Worm (Caenorhabditis elegans) whole organism, L3 larva: ENCODE data around the gene arrd-2.

Source experiments
- R02D3.7 ChIP-seq: fragments of 150-350 bp; optimal IDR thresholded peaks from 2 replicates; lab custom pipeline; 2014; ENCODE audit warnings: missing biosample characterization, missing genetic modification characterization
- ZK546.5 ChIP-seq: sonication (generic microtip); optimal IDR thresholded peaks from 2 replicates; lab custom pipeline; 2017; ENCODE audit warnings: missing biosample characterization, missing genetic modification characterization
- aly-2 ChIP-seq: fragments of 150-350 bp; optimal IDR thresholded peaks from 2 replicates; lab custom pipeline; 2014; ENCODE audit warnings: missing biosample characterization, missing genetic modification characterization
- ama-1 ChIP-seq: fragments of 150-350 bp; optimal IDR thresholded peaks from 2 replicates; lab custom pipeline; 2018
- ceh-16 ChIP-seq: sonication (generic microtip); optimal IDR thresholded peaks from 2 replicates; lab custom pipeline; 2017; ENCODE audit warnings: missing biosample characterization, missing genetic modification characterization
- ceh-9 ChIP-seq: sonication (generic microtip); optimal IDR thresholded peaks from 2 replicates; lab custom pipeline; 2018; ENCODE audit warnings: missing biosample characterization, missing genetic modification characterization
- daf-12 ChIP-seq: fragments of 150-350 bp; optimal IDR thresholded peaks from 2 replicates; lab custom pipeline; 2014; ENCODE audit warnings: missing biosample characterization, missing genetic modification reagents, missing genetic modification characterization
- egl-27 ChIP-seq: sonication (generic microtip); optimal IDR thresholded peaks from 4 replicates; lab custom pipeline; 2017; ENCODE audit warnings: missing biosample characterization, missing genetic modification reagents, missing genetic modification characterization
- egl-5 ChIP-seq: fragments of 150-350 bp; optimal IDR thresholded peaks from 2 replicates; lab custom pipeline; 2017; ENCODE audit warnings: missing biosample characterization, missing genetic modification reagents, missing genetic modification characterization, inconsistent platforms
- elt-1 ChIP-seq: fragments of 150-350 bp; optimal IDR thresholded peaks from 2 replicates; lab custom pipeline; 2014; ENCODE audit warnings: missing biosample characterization, missing genetic modification characterization
- elt-2 ChIP-seq: sonication (generic microtip); optimal IDR thresholded peaks from 2 replicates; lab custom pipeline; 2016; ENCODE audit warnings: missing genetic modification reagents, mild to moderate bottlenecking, missing genetic modification characterization, missing compliant biosample characterization
- elt-3 ChIP-seq, 3 experiments: fragments of 150-350 bp in 1 of 3; sonication (generic microtip) in 2 of 3; optimal IDR thresholded peaks; 2 replicates in 2 of 3; 4 replicates in 1 of 3; lab custom pipeline; 2014 to 2017; ENCODE audit warnings: missing biosample characterization in 3 of 3, missing genetic modification characterization in 3 of 3
- eor-1 ChIP-seq, 2 experiments: fragments of 150-350 bp; optimal IDR thresholded peaks; 2 replicates each; lab custom pipeline; 2014 to 2018; ENCODE audit warnings: missing biosample characterization in 2 of 2, missing genetic modification characterization in 2 of 2
- fkh-10 ChIP-seq: sonication (generic microtip); optimal IDR thresholded peaks from 2 replicates; lab custom pipeline; 2017; ENCODE audit warnings: missing biosample characterization, missing genetic modification reagents, missing genetic modification characterization
- fkh-2 ChIP-seq: fragments of 150-350 bp; optimal IDR thresholded peaks from 2 replicates; lab custom pipeline; 2014; ENCODE audit warnings: missing biosample characterization, missing genetic modification reagents, missing genetic modification characterization
- fos-1 ChIP-seq: fragments of 150-350 bp; optimal IDR thresholded peaks from 2 replicates; lab custom pipeline; 2014; ENCODE audit warnings: missing biosample characterization, missing genetic modification characterization
- hmg-11 ChIP-seq: sonication (generic microtip); optimal IDR thresholded peaks from 2 replicates; lab custom pipeline; 2016; ENCODE audit warnings: missing genetic modification characterization, missing compliant biosample characterization
- jun-1 ChIP-seq: fragments of 150-350 bp; optimal IDR thresholded peaks from 2 replicates; lab custom pipeline; 2014; ENCODE audit warnings: missing biosample characterization, missing genetic modification reagents, missing genetic modification characterization
- lin-15B ChIP-seq: fragments of 150-350 bp; optimal IDR thresholded peaks from 2 replicates; lab custom pipeline; 2014; ENCODE audit warnings: missing biosample characterization, missing genetic modification characterization
- lin-39 ChIP-seq: fragments of 150-350 bp; optimal IDR thresholded peaks from 2 replicates; lab custom pipeline; 2018; ENCODE audit warnings: missing biosample characterization, missing genetic modification reagents, missing genetic modification characterization
- lsy-12 ChIP-seq: sonication (generic microtip); optimal IDR thresholded peaks from 2 replicates; lab custom pipeline; 2016; ENCODE audit warnings: mild to moderate bottlenecking, missing genetic modification characterization, missing compliant biosample characterization
- mdl-1 ChIP-seq: fragments of 150-350 bp; optimal IDR thresholded peaks from 2 replicates; lab custom pipeline; 2014; ENCODE audit warnings: missing biosample characterization, missing genetic modification characterization
- mml-1 ChIP-seq: fragments of 150-350 bp; sonication (generic microtip); optimal IDR thresholded peaks from 3 replicates; lab custom pipeline; 2014; ENCODE audit warnings: missing biosample characterization, missing genetic modification characterization
- nfya-1 ChIP-seq: sonication (generic microtip); optimal IDR thresholded peaks from 2 replicates; lab custom pipeline; 2017; ENCODE audit warnings: missing genetic modification characterization, mild to moderate bottlenecking, missing compliant biosample characterization, antibody characterized with exemption, moderate library complexity; ENCODE audit not compliant: insufficient read depth
- nhr-11 ChIP-seq: fragments of 150-350 bp; optimal IDR thresholded peaks from 2 replicates; lab custom pipeline; 2014; ENCODE audit warnings: missing biosample characterization, missing genetic modification characterization
- nhr-23 ChIP-seq: fragments of 150-350 bp; optimal IDR thresholded peaks from 2 replicates; lab custom pipeline; 2014; ENCODE audit warnings: missing biosample characterization, missing genetic modification reagents, missing genetic modification characterization
- nhr-237 ChIP-seq: fragments of 150-350 bp; optimal IDR thresholded peaks from 2 replicates; lab custom pipeline; 2014; ENCODE audit warnings: missing biosample characterization, missing genetic modification characterization
- nhr-25 ChIP-seq: sonication (generic microtip); optimal IDR thresholded peaks from 2 replicates; lab custom pipeline; 2017; ENCODE audit warnings: missing biosample characterization, missing genetic modification characterization
- nhr-28 ChIP-seq: fragments of 150-350 bp; optimal IDR thresholded peaks from 2 replicates; lab custom pipeline; 2014; ENCODE audit warnings: missing biosample characterization, missing genetic modification characterization
- nhr-43 ChIP-seq: sonication (generic microtip); optimal IDR thresholded peaks from 2 replicates; lab custom pipeline; 2016; ENCODE audit warnings: mild to moderate bottlenecking, missing genetic modification characterization, missing compliant biosample characterization; ENCODE audit not compliant: poor library complexity, severe bottlenecking
- nhr-67 ChIP-seq: fragments of 150-350 bp; optimal IDR thresholded peaks from 2 replicates; lab custom pipeline; 2014; ENCODE audit warnings: missing biosample characterization, missing genetic modification characterization
- nhr-76 ChIP-seq: fragments of 150-350 bp; sonication (generic microtip); optimal IDR thresholded peaks from 5 replicates; lab custom pipeline; 2014; ENCODE audit warnings: missing biosample characterization, missing genetic modification characterization
- nhr-77 ChIP-seq: fragments of 150-350 bp; optimal IDR thresholded peaks from 2 replicates; lab custom pipeline; 2014; ENCODE audit warnings: missing biosample characterization, missing genetic modification characterization
- pha-4 ChIP-seq: fragments of 150-350 bp; optimal IDR thresholded peaks from 2 replicates; lab custom pipeline; 2014; ENCODE audit warnings: missing biosample characterization, missing genetic modification reagents, missing genetic modification characterization
- pqm-1 ChIP-seq: fragments of 150-350 bp; optimal IDR thresholded peaks from 2 replicates; lab custom pipeline; 2017; ENCODE audit warnings: missing biosample characterization, missing genetic modification characterization, inconsistent platforms
- snpc-4 ChIP-seq: fragments of 150-350 bp; optimal IDR thresholded peaks from 2 replicates; lab custom pipeline; 2014; ENCODE audit warnings: missing biosample characterization, missing genetic modification characterization
- unc-62 ChIP-seq: fragments of 150-350 bp; sonication (generic microtip); optimal IDR thresholded peaks from 4 replicates; lab custom pipeline; 2014; ENCODE audit warnings: missing biosample characterization, missing genetic modification reagents, missing genetic modification characterization
- ztf-11 ChIP-seq: fragments of 150-350 bp; optimal IDR thresholded peaks from 2 replicates; lab custom pipeline; 2014; ENCODE audit warnings: missing biosample characterization, missing genetic modification characterization
- ztf-4 ChIP-seq: fragments of 150-350 bp; optimal IDR thresholded peaks from 2 replicates; lab custom pipeline; 2014; ENCODE audit warnings: missing biosample characterization, missing genetic modification characterization

Gene arrd-2

DNA sequence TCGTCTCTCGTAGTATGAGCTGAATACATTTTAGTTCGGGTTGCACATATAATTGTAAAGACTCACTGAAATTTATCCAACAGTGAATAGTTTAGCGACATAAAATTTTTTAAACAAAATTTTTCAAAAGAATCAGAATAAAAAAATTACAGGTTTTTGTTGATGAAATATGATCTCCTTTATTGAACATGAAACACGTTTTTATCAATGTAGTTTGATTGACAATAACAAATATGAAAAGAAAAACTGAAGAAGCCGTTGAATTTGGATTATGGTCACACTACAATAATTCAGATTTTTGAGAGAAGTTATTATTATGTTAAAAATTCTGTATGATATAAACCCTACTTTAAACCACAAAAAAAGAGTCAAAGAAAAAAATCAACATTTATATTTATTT is 32.5 kb downstream of the arrd-2 start, which contains the start of gene chil-17:
TSS of gene chil-17 (minus strand) at position 101 of the 400 bp plus-strand sequence.
- TF ChIP-seq ama-1 (lab: Kevin White, UChicago), result no peak
- TF ChIP-seq nhr-25 (tag; lab: Kevin White, UChicago), result no peak
- TF ChIP-seq lin-39 (tag; lab: Kevin White, UChicago), result no peak
- TF ChIP-seq egl-27 (tag; lab: Kevin White, UChicago), result no peak
- TF ChIP-seq nhr-11, result no peak
- no peak for TF ChIP-seq ztf-4
- TF ChIP-seq R02D3.7, result no peak
- TF ChIP-seq elt-2 (tag; lab: Kevin White, UChicago), result no peak
- no peak for TF ChIP-seq elt-1 (tag; lab: Kevin White, UChicago)
- TF ChIP-seq pqm-1 (tag; lab: Kevin White, UChicago), result no peak

DNA sequence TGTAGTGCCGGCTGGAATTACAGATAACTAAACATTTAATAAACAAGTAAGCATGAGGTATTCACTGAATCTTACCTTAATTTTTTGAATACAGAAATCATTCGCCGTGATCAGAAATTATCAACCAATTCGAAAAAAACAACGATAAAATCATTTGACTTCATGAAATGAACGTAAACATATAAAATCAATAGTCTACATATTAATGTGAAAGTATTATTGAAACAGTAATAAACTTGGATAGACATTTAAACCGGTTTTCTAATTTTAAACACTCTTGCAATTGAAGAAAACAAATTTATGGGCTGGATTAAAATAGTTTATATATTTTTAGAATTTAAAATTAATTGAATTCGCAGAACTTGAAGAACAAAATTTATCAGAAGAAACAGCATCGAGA is 34.3 kb downstream of the arrd-2 start, which contains the start of gene chil-16:
TSS of gene chil-16 (minus strand) at position 101 of the 400 bp plus-strand sequence.
- TF ChIP-seq ceh-9 (tag; lab: Kevin White, UChicago) (no peak), pha-4 (tag; lab: Kevin White, UChicago) (no peak), eor-1 (tag; optimal IDR thresholded peaks at IDR 0.05; lab: Kevin White, UChicago) (no peak), nhr-76 (tag; lab: Kevin White, UChicago) (no peak), daf-12 (tag; lab: Kevin White, UChicago) (no peak), jun-1 (no peak), egl-5 (tag; lab: Kevin White, UChicago) (no peak), unc-62 (no peak), fkh-10 (GFP tag; lab: Kevin White, UChicago) (no peak)
- TF ChIP-seq, all 47 proteins: peak for 0

DNA sequence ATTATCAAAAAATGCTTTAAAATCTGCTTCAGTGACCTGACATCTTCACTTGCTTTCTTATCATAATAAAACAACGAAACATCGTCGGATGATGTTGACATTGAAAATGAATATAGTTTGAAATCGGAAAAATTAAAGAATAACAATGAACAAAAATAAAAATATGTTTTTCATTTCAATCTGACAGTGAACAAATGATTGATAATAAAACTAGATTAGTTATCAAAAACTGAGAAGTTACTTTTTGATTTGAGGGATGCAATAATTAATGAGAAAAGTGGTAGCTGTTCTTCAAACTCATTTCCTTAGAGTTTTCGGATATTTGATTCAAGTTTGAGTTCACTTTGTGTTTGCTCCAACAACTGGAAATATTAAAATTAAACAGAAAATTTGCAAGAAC is 36.0 kb downstream of the arrd-2 start, which contains the start of gene chil-15:
TSS of gene chil-15 (minus strand) at position 101 of the 400 bp plus-strand sequence.
- no peak for TF ChIP-seq elt-3 (tag; optimal IDR thresholded peaks at IDR 0.05; lab: Kevin White, UChicago)
- TF ChIP-seq ceh-9 (tag; lab: Kevin White, UChicago), result no peak
- TF ChIP-seq eor-1 (tag; optimal IDR thresholded peaks at IDR 0.05; lab: Kevin White, UChicago), result no peak
- no peak for TF ChIP-seq nhr-67 (tag; lab: Kevin White, UChicago)
- TF ChIP-seq fkh-2, result no peak
- TF ChIP-seq egl-27 (tag; lab: Kevin White, UChicago), result no peak
- no peak for TF ChIP-seq nhr-43
- no peak for TF ChIP-seq nhr-77 (tag; lab: Kevin White, UChicago)
- no peak for TF ChIP-seq ZK546.5 (tag; lab: Kevin White, UChicago)
- no peak for TF ChIP-seq egl-5 (tag; lab: Kevin White, UChicago)
- TF ChIP-seq pqm-1 (tag; lab: Kevin White, UChicago), result no peak
- no peak for TF ChIP-seq unc-62
- TF ChIP-seq, all 47 proteins: peak for 0

DNA sequence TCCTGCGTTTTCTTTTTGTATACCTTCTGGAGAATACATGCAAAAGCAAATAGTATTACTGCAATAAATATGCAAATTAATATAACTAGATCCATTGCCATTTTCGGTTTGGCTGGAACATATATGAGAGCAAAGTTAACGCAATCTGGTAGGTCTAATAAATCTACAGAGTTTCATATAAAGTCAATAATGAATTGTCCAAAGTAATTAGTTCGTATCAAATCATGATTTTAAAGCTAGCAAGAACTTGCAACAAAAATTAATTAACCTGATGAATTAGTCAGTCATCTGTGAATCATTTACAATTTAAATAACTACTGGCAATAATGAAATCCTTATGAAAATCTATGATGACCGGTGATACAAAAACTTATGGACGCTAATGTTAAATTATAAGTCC is 37.8 kb downstream of the arrd-2 start, which contains the start of gene R09D1.13:
TSS of gene R09D1.13 (minus strand) at position 101 of the 400 bp plus-strand sequence.
- TF ChIP-seq elt-3 (tag; optimal IDR thresholded peaks at IDR 0.05; lab: Kevin White, UChicago), result no peak
- no peak for TF ChIP-seq ztf-11 (tag; lab: Kevin White, UChicago)
- no peak for TF ChIP-seq lsy-12
- no peak for TF ChIP-seq mml-1 (tag; lab: Kevin White, UChicago)
- TF ChIP-seq pha-4 (tag; lab: Kevin White, UChicago), result no peak
- no peak for TF ChIP-seq ZK546.5 (tag; lab: Kevin White, UChicago)
- TF ChIP-seq ztf-4, result no peak
- no peak for TF ChIP-seq nfya-1 (tag; lab: Kevin White, UChicago)
- no peak for TF ChIP-seq fkh-2
- TF ChIP-seq lin-39 (tag; lab: Kevin White, UChicago), result no peak
- TF ChIP-seq nhr-23 (tag; lab: Kevin White, UChicago), result no peak
- no peak for TF ChIP-seq ceh-16 (tag; lab: Kevin White, UChicago)
- no peak for TF ChIP-seq nhr-28 (tag; lab: Kevin White, UChicago)
- no peak for TF ChIP-seq unc-62
- no peak for TF ChIP-seq lin-15B (tag; lab: Kevin White, UChicago)
- TF ChIP-seq nhr-237 (tag; lab: Kevin White, UChicago), result no peak
- TF ChIP-seq ceh-9 (tag; lab: Kevin White, UChicago), result no peak
- no peak for TF ChIP-seq ama-1 (lab: Kevin White, UChicago)

DNA sequence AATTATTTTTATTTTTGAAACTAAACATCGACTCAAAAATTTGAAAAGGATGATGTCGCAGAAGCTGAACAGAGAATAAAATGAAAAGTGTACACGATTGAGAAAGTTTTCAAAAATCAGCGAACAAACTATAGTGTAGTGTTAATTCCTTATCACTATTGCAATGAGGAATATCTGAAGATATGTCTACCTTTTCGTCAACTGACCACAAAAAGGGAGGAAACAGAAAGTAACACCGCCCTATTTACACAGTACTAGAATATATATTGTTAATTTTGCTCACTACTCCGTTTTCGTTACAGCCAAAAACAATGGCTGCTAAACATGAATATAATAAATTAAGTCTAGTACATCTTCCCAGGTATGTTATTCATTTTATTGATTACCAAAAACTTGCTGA is 40.4 kb downstream of the arrd-2 start, which contains the start of gene chil-18:
TSS of gene chil-18 (plus strand) at position 301 of the 400 bp plus-strand sequence.
- TF ChIP-seq mdl-1, result no peak
- TF ChIP-seq nhr-67 (tag; lab: Kevin White, UChicago), result no peak
- no peak for TF ChIP-seq egl-27 (tag; lab: Kevin White, UChicago)
- TF ChIP-seq nhr-11, result no peak
- no peak for TF ChIP-seq fkh-10 (GFP tag; lab: Kevin White, UChicago)
- TF ChIP-seq fos-1 (tag; lab: Kevin White, UChicago), result no peak
- TF ChIP-seq elt-2 (tag; lab: Kevin White, UChicago), result no peak
- no peak for TF ChIP-seq snpc-4
- TF ChIP-seq lin-39 (tag; lab: Kevin White, UChicago), result no peak
- TF ChIP-seq ceh-9 (tag; lab: Kevin White, UChicago), result no peak
- TF ChIP-seq aly-2 (tag; lab: Kevin White, UChicago), result no peak
- TF ChIP-seq nhr-23 (tag; lab: Kevin White, UChicago), result no peak
- TF ChIP-seq nhr-28 (tag; lab: Kevin White, UChicago), result no peak
- no peak for TF ChIP-seq elt-3 (tag; optimal IDR thresholded peaks at IDR 0.05; lab: Kevin White, UChicago)
- no peak for TF ChIP-seq hmg-11 (tag; lab: Kevin White, UChicago)
